Fruit fly (Drosophila melanogaster) whole organism, embryonic: ENCODE results near the gene Smox.

ENCODE experiments used
- Ada2b ChIP-seq: fragments of 200-800 bp; sonication (Bioruptor generic); IDR thresholded peaks from 2 replicates; pipeline ENCODE4 v1.3.6; 2022; ENCODE audit warnings: missing biosample characterization, missing genetic modification characterization
- Aef1 ChIP-seq: fragments of 200-800 bp; sonication (Bioruptor generic); IDR thresholded peaks from 3 replicates; pipeline ENCODE4 v1.3.6; 2022; ENCODE audit warnings: missing biosample characterization, missing genetic modification characterization
- BtbVII ChIP-seq: fragments of 200-800 bp; sonication (Bioruptor generic); optimal IDR thresholded peaks from 3 replicates; lab custom pipeline; 2017; ENCODE audit warnings: missing biosample characterization, mild to moderate bottlenecking, missing genetic modification characterization
- CG10274 ChIP-seq: fragments of 200-800 bp; sonication (Bioruptor generic); optimal IDR thresholded peaks from 3 replicates; lab custom pipeline; 2017; ENCODE audit warnings: missing biosample characterization, mild to moderate bottlenecking, missing genetic modification characterization
- CG10366 ChIP-seq: fragments of 200-800 bp; sonication (Bioruptor generic); IDR thresholded peaks from 2 replicates; pipeline ENCODE4 v1.3.6; 2022; ENCODE audit warnings: missing biosample characterization, missing genetic modification characterization
- CG11085 ChIP-seq: fragments of 200-800 bp; sonication (Bioruptor generic); IDR thresholded peaks from 2 replicates; pipeline ENCODE4 v1.3.6; 2022; ENCODE audit warnings: missing biosample characterization, missing genetic modification characterization
- CG11696 ChIP-seq: fragments of 200-800 bp; sonication (Bioruptor generic); IDR thresholded peaks from 2 replicates; pipeline ENCODE4 v1.3.6; 2022; ENCODE audit warnings: missing biosample characterization, missing genetic modification characterization
- CG12219 ChIP-seq: fragments of 200-800 bp; sonication (Bioruptor generic); optimal IDR thresholded peaks from 3 replicates; lab custom pipeline; 2018; ENCODE audit warnings: missing biosample characterization, mild to moderate bottlenecking, missing genetic modification characterization
- CG12299 ChIP-seq: fragments of 200-800 bp; sonication (Bioruptor generic); optimal IDR thresholded peaks from 2 replicates; lab custom pipeline; 2018; ENCODE audit warnings: missing biosample characterization, mild to moderate bottlenecking, missing genetic modification characterization
- CG14014 ChIP-seq: fragments of 200-800 bp; sonication (Bioruptor generic); IDR thresholded peaks from 2 replicates; pipeline ENCODE4 v1.3.6; 2022; ENCODE audit warnings: missing biosample characterization, missing genetic modification characterization
- CG14860 ChIP-seq: fragments of 200-800 bp; sonication (Bioruptor generic); IDR thresholded peaks from 3 replicates; pipeline ENCODE4 v1.3.6; 2022; ENCODE audit warnings: missing biosample characterization, missing genetic modification characterization; ENCODE audit not compliant: partially characterized antibody
- CG15011 ChIP-seq: fragments of 200-800 bp; sonication (Bioruptor generic); optimal IDR thresholded peaks from 3 replicates; lab custom pipeline; 2018; ENCODE audit warnings: missing biosample characterization, mild to moderate bottlenecking, missing genetic modification characterization
- CG15514 ChIP-seq: fragments of 200-800 bp; sonication (Bioruptor generic); optimal IDR thresholded peaks from 3 replicates; lab custom pipeline; 2017; ENCODE audit warnings: missing biosample characterization, missing genetic modification characterization, mild to moderate bottlenecking, moderate library complexity, missing genetic modification reagents
- CG2875 ChIP-seq: fragments of 200-800 bp; sonication (Bioruptor generic); optimal IDR thresholded peaks from 2 replicates; lab custom pipeline; 2017; ENCODE audit warnings: missing biosample characterization, mild to moderate bottlenecking, missing genetic modification characterization, missing genetic modification reagents
- CG31388 ChIP-seq: fragments of 200-800 bp; sonication (Bioruptor generic); optimal IDR thresholded peaks from 2 replicates; lab custom pipeline; 2016; ENCODE audit warnings: missing biosample characterization, missing genetic modification characterization
- CG34376 ChIP-seq: fragments of 200-800 bp; sonication (Bioruptor generic); optimal IDR thresholded peaks from 2 replicates; lab custom pipeline; 2018; ENCODE audit warnings: missing biosample characterization, mild to moderate bottlenecking, missing genetic modification characterization
- CG6272 ChIP-seq: fragments of 200-800 bp; sonication (Bioruptor generic); IDR thresholded peaks from 2 replicates; pipeline ENCODE4 v1.3.6; 2022; ENCODE audit warnings: missing biosample characterization, missing genetic modification characterization
- CG6765 ChIP-seq: fragments of 200-800 bp; sonication (Bioruptor generic); optimal IDR thresholded peaks from 3 replicates; lab custom pipeline; 2017; ENCODE audit warnings: missing biosample characterization, mild to moderate bottlenecking, missing genetic modification characterization
- CG7372 ChIP-seq: fragments of 200-800 bp; sonication (Bioruptor generic); IDR thresholded peaks from 2 replicates; pipeline ENCODE4 v1.3.6; 2022; ENCODE audit warnings: missing biosample characterization, missing genetic modification characterization
- CG8924 ChIP-seq: fragments of 200-800 bp; optimal IDR thresholded peaks from 3 replicates; lab custom pipeline; 2019; ENCODE audit warnings: missing biosample characterization, mild to moderate bottlenecking, missing genetic modification characterization, moderate library complexity
- CTCF ChIP-seq: fragments of 200-800 bp; sonication (Bioruptor generic); optimal IDR thresholded peaks from 2 replicates; lab custom pipeline; 2017; ENCODE audit warnings: missing biosample characterization, mild to moderate bottlenecking, missing genetic modification characterization, moderate library complexity
- D ChIP-seq, 2 experiments: fragments of 200-800 bp in 1 of 2; fragments of >200 bp in 1 of 2; sonication (Bioruptor generic) in 1 of 2; optimal IDR thresholded peaks; 2 replicates in 1 of 2; 3 replicates in 1 of 2; lab custom pipeline; 2017; ENCODE audit warnings: mild to moderate bottlenecking in 1 of 2, missing biosample characterization in 1 of 2, missing genetic modification characterization in 1 of 2, missing genetic modification reagents in 1 of 2
- Hand ChIP-seq: fragments of 200-800 bp; sonication (Bioruptor generic); optimal IDR thresholded peaks from 2 replicates; lab custom pipeline; 2017; ENCODE audit warnings: mild to moderate bottlenecking, missing biosample characterization, missing genetic modification reagents, missing genetic modification characterization
- HmgZ ChIP-seq: fragments of 200-800 bp; sonication (Bioruptor generic); optimal IDR thresholded peaks from 2 replicates; lab custom pipeline; 2018; ENCODE audit warnings: missing biosample characterization, mild to moderate bottlenecking, missing genetic modification characterization
- Hr3 ChIP-seq: fragments of 200-800 bp; sonication (Bioruptor generic); optimal IDR thresholded peaks from 3 replicates; lab custom pipeline; 2016; ENCODE audit warnings: missing biosample characterization, missing genetic modification characterization
- Hr39 ChIP-seq: fragments of >200 bp; optimal IDR thresholded peaks from 2 replicates; lab custom pipeline; 2017
- NFAT ChIP-seq: fragments of 200-800 bp; sonication (Bioruptor generic); IDR thresholded peaks from 2 replicates; pipeline ENCODE4 v1.3.6; 2022; ENCODE audit warnings: missing biosample characterization, missing genetic modification characterization
- Nf-YC ChIP-seq: fragments of 200-800 bp; optimal IDR thresholded peaks from 3 replicates; lab custom pipeline; 2019; ENCODE audit warnings: missing biosample characterization, mild to moderate bottlenecking, missing genetic modification characterization, moderate library complexity
- Pdp1 ChIP-seq, 2 experiments: fragments of 200-800 bp; sonication (Bioruptor generic); optimal IDR thresholded peaks; 3 replicates each; lab custom pipeline; 2016; ENCODE audit warnings: missing biosample characterization in 2 of 2, missing genetic modification characterization in 2 of 2, mild to moderate bottlenecking in 1 of 2, moderate library complexity in 1 of 2
- Poxn ChIP-seq: fragments of 200-800 bp; sonication (Bioruptor generic); IDR thresholded peaks from 2 replicates; pipeline ENCODE4 v1.3.6; 2022; ENCODE audit warnings: missing biosample characterization, missing genetic modification characterization
- Six4 ChIP-seq: fragments of 200-800 bp; sonication (Bioruptor generic); optimal IDR thresholded peaks from 2 replicates; lab custom pipeline; 2016; ENCODE audit warnings: missing biosample characterization, missing genetic modification characterization
- ab ChIP-seq: fragments of 200-800 bp; sonication (Bioruptor generic); optimal IDR thresholded peaks from 2 replicates; lab custom pipeline; 2016; ENCODE audit warnings: missing biosample characterization, missing genetic modification characterization
- ase ChIP-seq: fragments of 200-800 bp; sonication (Bioruptor generic); IDR thresholded peaks from 3 replicates; pipeline ENCODE4 v1.3.6; 2022; ENCODE audit warnings: missing biosample characterization, missing genetic modification characterization
- az2 ChIP-seq: fragments of 200-800 bp; sonication (Bioruptor generic); optimal IDR thresholded peaks from 3 replicates; lab custom pipeline; 2016; ENCODE audit warnings: missing biosample characterization, missing genetic modification characterization
- btn ChIP-seq: fragments of 200-800 bp; sonication (Bioruptor generic); optimal IDR thresholded peaks from 2 replicates; lab custom pipeline; 2016; ENCODE audit warnings: missing biosample characterization, missing genetic modification characterization
- crol ChIP-seq: fragments of 200-800 bp; sonication (Bioruptor generic); IDR thresholded peaks from 2 replicates; pipeline ENCODE4 v1.3.6; 2022; ENCODE audit warnings: missing biosample characterization, missing genetic modification characterization
- dati ChIP-seq: fragments of 200-800 bp; sonication (Bioruptor generic); IDR thresholded peaks from 2 replicates; pipeline ENCODE4 v1.3.6; 2022; ENCODE audit warnings: missing biosample characterization, missing genetic modification characterization
- dpn ChIP-seq, 2 experiments: fragments of 200-800 bp; sonication (Bioruptor generic); optimal IDR thresholded peaks; 3 replicates each; lab custom pipeline; 2016; ENCODE audit warnings: missing biosample characterization in 2 of 2, missing genetic modification characterization in 2 of 2
- fd3F ChIP-seq: fragments of 200-800 bp; sonication (Bioruptor generic); optimal IDR thresholded peaks from 2 replicates; lab custom pipeline; 2018; ENCODE audit warnings: missing biosample characterization, mild to moderate bottlenecking, missing genetic modification characterization, moderate library complexity
- fru ChIP-seq: fragments of >200 bp; optimal IDR thresholded peaks from 2 replicates; lab custom pipeline; 2017
- hkb ChIP-seq, 2 experiments: fragments of 200-800 bp in 1 of 2; fragments of >200 bp in 1 of 2; sonication (Bioruptor generic) in 1 of 2; IDR thresholded peaks in 1 of 2; optimal IDR thresholded peaks in 1 of 2; 2 replicates each; pipeline versions ENCODE4 v1.3.6 to Lab custom; 2017 to 2022; ENCODE audit warnings: missing biosample characterization in 1 of 2, missing genetic modification characterization in 1 of 2
- kni ChIP-seq: fragments of 200-800 bp; sonication (Bioruptor generic); optimal IDR thresholded peaks from 3 replicates; lab custom pipeline; 2017; ENCODE audit warnings: mild to moderate bottlenecking, missing biosample characterization, missing genetic modification reagents, missing genetic modification characterization
- lilli ChIP-seq: fragments of 200-800 bp; sonication (Bioruptor generic); optimal IDR thresholded peaks from 3 replicates; lab custom pipeline; 2016; ENCODE audit warnings: missing biosample characterization, missing genetic modification characterization
- nerfin-2 ChIP-seq: fragments of 200-800 bp; sonication (Bioruptor generic); IDR thresholded peaks from 2 replicates; pipeline ENCODE4 v1.3.6; 2022; ENCODE audit warnings: missing biosample characterization, missing genetic modification characterization; ENCODE audit not compliant: partially characterized antibody
- org-1 ChIP-seq: fragments of 200-800 bp; sonication (Bioruptor generic); optimal IDR thresholded peaks from 2 replicates; lab custom pipeline; 2017; ENCODE audit warnings: missing biosample characterization, missing genetic modification characterization
- pb ChIP-seq: fragments of 200-800 bp; sonication (Bioruptor generic); optimal IDR thresholded peaks from 3 replicates; lab custom pipeline; 2016; ENCODE audit warnings: missing biosample characterization, missing genetic modification characterization
- pros ChIP-seq: fragments of 200-800 bp; sonication (Bioruptor generic); optimal IDR thresholded peaks from 3 replicates; lab custom pipeline; 2019; ENCODE audit warnings: missing biosample characterization, mild to moderate bottlenecking, missing genetic modification characterization, moderate library complexity
- row ChIP-seq: fragments of 200-800 bp; sonication (Bioruptor generic); IDR thresholded peaks from 3 replicates; pipeline ENCODE4 v1.3.6; 2022; ENCODE audit warnings: missing biosample characterization, missing genetic modification characterization
- shn ChIP-seq: fragments of 200-800 bp; sonication (Bioruptor generic); optimal IDR thresholded peaks from 3 replicates; lab custom pipeline; 2016; ENCODE audit warnings: missing biosample characterization, missing genetic modification characterization
- trh ChIP-seq: fragments of 200-800 bp; sonication (Bioruptor generic); optimal IDR thresholded peaks from 2 replicates; lab custom pipeline; 2016; ENCODE audit warnings: missing biosample characterization, missing genetic modification characterization
- vnd ChIP-seq: fragments of 200-800 bp; sonication (Bioruptor generic); IDR thresholded peaks from 3 replicates; pipeline ENCODE4 v1.3.6; 2022; ENCODE audit warnings: missing biosample characterization, missing genetic modification characterization; ENCODE audit not compliant: partially characterized antibody

The Smox gene

DNA sequence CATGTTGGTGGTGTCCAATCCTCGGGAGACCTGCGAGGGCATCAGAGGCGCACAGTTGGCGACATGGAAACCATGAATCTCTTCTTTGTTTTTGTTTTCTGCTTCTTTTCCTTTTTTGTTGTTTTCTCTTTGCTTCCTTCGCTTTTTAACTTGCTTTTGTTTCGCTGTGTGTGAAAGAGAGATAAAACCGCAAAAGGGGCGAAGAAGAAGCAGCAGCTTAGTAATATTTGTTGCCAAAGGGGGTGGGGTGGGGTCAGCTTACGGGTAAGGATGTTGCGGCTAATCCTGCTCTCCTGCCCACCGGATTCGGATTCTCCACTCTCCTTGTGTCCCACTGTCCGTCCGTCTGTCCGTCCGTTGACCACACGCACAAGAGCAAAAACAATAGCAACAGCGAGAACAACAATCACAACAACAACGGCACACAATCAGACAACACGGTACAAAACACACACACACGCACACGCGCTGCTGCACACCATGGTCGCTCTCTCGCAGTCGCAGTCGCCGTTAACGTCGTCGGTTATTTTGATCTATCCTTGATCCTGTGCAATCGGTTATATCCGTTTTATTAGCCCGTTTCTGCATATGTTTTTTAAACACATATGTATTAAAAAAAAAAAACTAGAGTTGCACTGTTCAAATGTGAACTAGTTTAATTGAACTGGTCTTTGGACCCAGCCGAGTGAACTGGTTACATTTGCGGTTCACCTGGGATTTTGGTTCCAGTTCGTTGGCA lies 34.4 kb upstream of the Smox start (continued):
- TF ChIP-seq CG2875 = no peak
- no peak for TF ChIP-seq pros
- TF ChIP-seq CG11696 (GFP tag; lab: Robert Waterston, UW) = no peak
- no peak for TF ChIP-seq Hand (GFP tag; lab: Kevin White, UChicago)
- no peak for TF ChIP-seq ab
- no peak for TF ChIP-seq dpn (GFP tag; optimal IDR thresholded peaks at IDR 0.05; lab: Kevin White, UChicago)
- TF ChIP-seq trh = no peak
- TF ChIP-seq HmgZ (tag; lab: Kevin White, UChicago) = no peak
- TF ChIP-seq btn (GFP tag; lab: Kevin White, UChicago) = no peak
- no peak for TF ChIP-seq CG14860
- TF ChIP-seq ase (GFP tag; lab: Robert Waterston, UW) = no peak
- TF ChIP-seq nerfin-2 = no peak
- TF ChIP-seq NFAT = no peak
- no peak for TF ChIP-seq Pdp1 (GFP tag; optimal IDR thresholded peaks at IDR 0.05; lab: Kevin White, UChicago)
- TF ChIP-seq CG34376 (GFP tag; lab: Kevin White, UChicago) = no peak
- TF ChIP-seq Aef1 = peak; percentile 41; the same call in 2 of the 3 replicates
- peak; percentile 29; the same call in 1 of the 2 replicates for TF ChIP-seq crol
- TF ChIP-seq Six4 (GFP tag; lab: Kevin White, UChicago) = no peak
- no peak for TF ChIP-seq CG31388 (GFP tag; lab: Kevin White, UChicago)
- TF ChIP-seq fru = no peak
- TF ChIP-seq CG8924 (tag; lab: Kevin White, UChicago) = peak; percentile 5
- no peak for TF ChIP-seq CG12219 (GFP tag; lab: Kevin White, UChicago)
- TF ChIP-seq CTCF (GFP tag; lab: Kevin White, UChicago) = no peak
- TF ChIP-seq kni = peak; percentile 26
- no peak for TF ChIP-seq shn (GFP tag; lab: Kevin White, UChicago)
- no peak for TF ChIP-seq CG10274 (GFP tag; lab: Kevin White, UChicago)
- TF ChIP-seq dati (GFP tag; lab: Robert Waterston, UW) = no peak
- TF ChIP-seq CG6765 = no peak
- no peak for TF ChIP-seq CG15514 (GFP tag; lab: Kevin White, UChicago)
- no peak for TF ChIP-seq org-1 (GFP tag; lab: Kevin White, UChicago)
- TF ChIP-seq pb = no peak
- no peak for TF ChIP-seq CG14014 (GFP tag; lab: Robert Waterston, UW)
- TF ChIP-seq Poxn = no peak
- no peak for TF ChIP-seq D (optimal IDR thresholded peaks at IDR 0.05; lab: Kevin White, UChicago)
- no peak for TF ChIP-seq D (GFP tag; optimal IDR thresholded peaks at IDR 0.05; lab: Kevin White, UChicago)
- TF ChIP-seq CG15011 (GFP tag; lab: Kevin White, UChicago) = no peak
- TF ChIP-seq CG10366 (GFP tag; lab: Robert Waterston, UW) = no peak
- no peak for TF ChIP-seq Hr39 (lab: Kevin White, UChicago)
- TF ChIP-seq CG12299 (tag; lab: Kevin White, UChicago) = no peak
- no peak for TF ChIP-seq vnd (GFP tag; lab: Robert Waterston, UW)
- no peak for TF ChIP-seq CG11085 (GFP tag; lab: Robert Waterston, UW)
- 0 out of 3 replicates have a peak, but pooled peaks have one; percentile 19 for TF ChIP-seq row
- TF ChIP-seq Ada2b (GFP tag; lab: Robert Waterston, UW) = no peak
- no peak for TF ChIP-seq Hr3
- TF ChIP-seq CG6272 = no peak
- TF ChIP-seq hkb (optimal IDR thresholded peaks at IDR 0.05; lab: Kevin White, UChicago) = no peak
- TF ChIP-seq hkb (GFP tag; IDR thresholded peaks at IDR 0.05; lab: Robert Waterston, UW) = no peak
- TF ChIP-seq az2 = no peak
- TF ChIP-seq lilli (GFP tag; lab: Kevin White, UChicago) = no peak
- TF ChIP-seq Nf-YC (tag; lab: Kevin White, UChicago) = no peak
- no peak for TF ChIP-seq CG7372 (GFP tag; lab: Robert Waterston, UW)
- TF ChIP-seq fd3F = no peak
- no peak for TF ChIP-seq BtbVII
